Worm (Caenorhabditis elegans) whole organism, L1 larva: Measurements from ENCODE around the gene pat-6.
A peak's percentile ranks its signal among the peaks of the same experiment; 100 is the strongest.

Experiments used
- C04F5.9 ChIP-seq: sonication (generic microtip); optimal IDR thresholded peaks from 2 replicates; lab custom pipeline; 2016; ENCODE audit warnings: missing genetic modification characterization, missing compliant biosample characterization
- C16A3.4 ChIP-seq: fragments of 150-350 bp; optimal IDR thresholded peaks from 2 replicates; lab custom pipeline; 2014; ENCODE audit warnings: missing biosample characterization, missing genetic modification characterization
- Y116A8C.19 ChIP-seq: sonication (generic microtip); optimal IDR thresholded peaks from 2 replicates; lab custom pipeline; 2016; ENCODE audit warnings: missing compliant biosample characterization, missing genetic modification characterization, borderline replicate concordance
- aha-1 ChIP-seq: fragments of 150-350 bp; optimal IDR thresholded peaks from 2 replicates; lab custom pipeline; 2014; ENCODE audit warnings: missing biosample characterization, missing genetic modification characterization
- aly-2 ChIP-seq: fragments of 150-350 bp; optimal IDR thresholded peaks from 2 replicates; lab custom pipeline; 2014; ENCODE audit warnings: missing biosample characterization, missing genetic modification characterization
- ceh-8 ChIP-seq: fragments of 200-800 bp; sonication (Bioruptor generic); optimal IDR thresholded peaks from 2 replicates; lab custom pipeline; 2018; ENCODE audit warnings: mild to moderate bottlenecking, missing genetic modification characterization, moderate library complexity, missing compliant biosample characterization
- ceh-90 ChIP-seq: sonication (generic microtip); optimal IDR thresholded peaks from 2 replicates; lab custom pipeline; 2016; ENCODE audit warnings: missing genetic modification characterization, missing compliant biosample characterization
- dsc-1 ChIP-seq: sonication (generic microtip); optimal IDR thresholded peaks from 2 replicates; lab custom pipeline; 2016; ENCODE audit warnings: mild to moderate bottlenecking, missing genetic modification characterization, missing compliant biosample characterization
- efl-1 ChIP-seq, 4 experiments: fragments of 150-350 bp; optimal IDR thresholded peaks in 3 of 4; peaks in 1 of 4; 1 replicate in 1 of 4; 2 replicates in 3 of 4; lab custom pipeline; 2014; ENCODE audit warnings: missing biosample characterization in 2 of 4, missing genetic modification characterization in 2 of 4, missing genetic modification reagents in 2 of 4
- efl-3 ChIP-seq: fragments of 200-800 bp; sonication (Bioruptor generic); optimal IDR thresholded peaks from 2 replicates; lab custom pipeline; 2018; ENCODE audit warnings: mild to moderate bottlenecking, missing genetic modification characterization, missing compliant biosample characterization
- egl-27 ChIP-seq, 2 experiments: fragments of 150-350 bp in 1 of 2; sonication (generic microtip); optimal IDR thresholded peaks; 3 replicates each; lab custom pipeline; 2017 to 2018; ENCODE audit warnings: missing biosample characterization in 2 of 2, missing genetic modification characterization in 2 of 2, missing genetic modification reagents in 2 of 2
- elt-2 ChIP-seq: sonication (generic microtip); optimal IDR thresholded peaks from 2 replicates; lab custom pipeline; 2016; ENCODE audit warnings: missing genetic modification characterization, mild to moderate bottlenecking, inconsistent platforms, missing compliant biosample characterization, missing genetic modification reagents
- elt-3 ChIP-seq, 6 experiments: fragments of 150-350 bp in 1 of 6; sonication (generic microtip); optimal IDR thresholded peaks; 2 replicates each; lab custom pipeline; 2017 to 2018; ENCODE audit warnings: missing biosample characterization in 6 of 6, missing genetic modification characterization in 6 of 6, inconsistent platforms in 1 of 6
- fkh-8 ChIP-seq: sonication (generic microtip); optimal IDR thresholded peaks from 2 replicates; lab custom pipeline; 2016; ENCODE audit warnings: mild to moderate bottlenecking, missing genetic modification characterization, missing compliant biosample characterization
- grh-1 ChIP-seq: fragments of 200-800 bp; sonication (Bioruptor generic); IDR thresholded peaks from 2 replicates; pipeline ENCODE4 v1.3.6; 2022; ENCODE audit warnings: missing genetic modification reagents, missing genetic modification characterization, missing compliant biosample characterization
- hlh-17 ChIP-seq: fragments of 200-800 bp; sonication (Bioruptor generic); optimal IDR thresholded peaks from 2 replicates; lab custom pipeline; 2018; ENCODE audit warnings: missing genetic modification characterization, mild to moderate bottlenecking, missing compliant biosample characterization, moderate library complexity, borderline replicate concordance
- hlh-4 ChIP-seq: sonication (generic microtip); optimal IDR thresholded peaks from 2 replicates; lab custom pipeline; 2016; ENCODE audit warnings: mild to moderate bottlenecking, missing genetic modification characterization, missing compliant biosample characterization
- jun-1 ChIP-seq: fragments of 150-350 bp; optimal IDR thresholded peaks from 2 replicates; lab custom pipeline; 2014; ENCODE audit warnings: missing biosample characterization, missing genetic modification reagents, missing genetic modification characterization
- lin-13 ChIP-seq: fragments of 150-350 bp; optimal IDR thresholded peaks from 2 replicates; lab custom pipeline; 2014; ENCODE audit warnings: missing biosample characterization, missing genetic modification reagents, missing genetic modification characterization
- lin-14 ChIP-seq: fragments of 200-800 bp; sonication (Bioruptor generic); optimal IDR thresholded peaks from 2 replicates; lab custom pipeline; 2018; ENCODE audit warnings: mild to moderate bottlenecking, missing genetic modification characterization, moderate library complexity, missing compliant biosample characterization
- lin-35 ChIP-seq, 2 experiments: fragments of 150-350 bp; optimal IDR thresholded peaks; 2 replicates each; lab custom pipeline; 2014; ENCODE audit warnings: missing biosample characterization in 2 of 2, missing genetic modification characterization in 2 of 2, missing genetic modification reagents in 2 of 2
- lir-3 ChIP-seq: sonication (generic microtip); optimal IDR thresholded peaks from 2 replicates; lab custom pipeline; 2016; ENCODE audit warnings: mild to moderate bottlenecking, missing genetic modification characterization, moderate library complexity, missing compliant biosample characterization; ENCODE audit not compliant: poor library complexity
- lsy-2 ChIP-seq, 2 experiments: fragments of 150-350 bp; optimal IDR thresholded peaks; 2 replicates each; lab custom pipeline; 2014; ENCODE audit warnings: missing biosample characterization in 2 of 2, missing genetic modification characterization in 2 of 2
- mab-9 ChIP-seq: fragments of 200-800 bp; sonication (Bioruptor generic); IDR thresholded peaks from 2 replicates; pipeline ENCODE4 v1.3.6; 2022; ENCODE audit warnings: missing genetic modification reagents, missing genetic modification characterization, missing compliant biosample characterization
- mef-2 ChIP-seq: fragments of 150-350 bp; optimal IDR thresholded peaks from 2 replicates; lab custom pipeline; 2014; ENCODE audit warnings: missing biosample characterization, missing genetic modification characterization
- nhr-20 ChIP-seq: sonication (generic microtip); optimal IDR thresholded peaks from 2 replicates; lab custom pipeline; 2016; ENCODE audit warnings: mild to moderate bottlenecking, missing genetic modification characterization, missing compliant biosample characterization
- nhr-28 ChIP-seq: fragments of 150-350 bp; optimal IDR thresholded peaks from 2 replicates; lab custom pipeline; 2014; ENCODE audit warnings: missing biosample characterization, missing genetic modification characterization
- nhr-77 ChIP-seq: fragments of 150-350 bp; optimal IDR thresholded peaks from 2 replicates; lab custom pipeline; 2014; ENCODE audit warnings: missing biosample characterization, missing genetic modification characterization
- nhr-85 ChIP-seq: sonication (generic microtip); peaks from one replicate; lab custom pipeline; 2016; ENCODE audit warnings: missing genetic modification characterization, inconsistent platforms, missing compliant biosample characterization
- nhr-90 ChIP-seq: sonication (generic microtip); optimal IDR thresholded peaks from 2 replicates; lab custom pipeline; 2016; ENCODE audit warnings: mild to moderate bottlenecking, missing genetic modification characterization, missing compliant biosample characterization; ENCODE audit not compliant: poor library complexity
- pag-3 ChIP-seq: sonication (generic microtip); optimal IDR thresholded peaks from 2 replicates; lab custom pipeline; 2017; ENCODE audit warnings: missing genetic modification characterization, mild to moderate bottlenecking, missing compliant biosample characterization, antibody characterized with exemption, borderline replicate concordance; ENCODE audit not compliant: insufficient read depth
- pax-3 ChIP-seq: fragments of 200-800 bp; sonication (Bioruptor generic); optimal IDR thresholded peaks from 2 replicates; lab custom pipeline; 2018; ENCODE audit warnings: mild to moderate bottlenecking, missing genetic modification characterization, moderate library complexity, missing compliant biosample characterization
- rnt-1 ChIP-seq: sonication (generic microtip); optimal IDR thresholded peaks from 2 replicates; lab custom pipeline; 2016; ENCODE audit warnings: mild to moderate bottlenecking, missing genetic modification characterization, moderate library complexity, missing compliant biosample characterization
- snu-23 ChIP-seq: sonication (generic microtip); optimal IDR thresholded peaks from 2 replicates; lab custom pipeline; 2016; ENCODE audit warnings: missing genetic modification characterization, missing compliant biosample characterization
- sup-37 ChIP-seq: fragments of 200-800 bp; sonication (Bioruptor generic); optimal IDR thresholded peaks from 2 replicates; lab custom pipeline; 2018; ENCODE audit warnings: mild to moderate bottlenecking, missing genetic modification characterization, missing compliant biosample characterization
- swsn-7 ChIP-seq: sonication (generic microtip); optimal IDR thresholded peaks from 2 replicates; lab custom pipeline; 2016; ENCODE audit warnings: missing genetic modification characterization, missing compliant biosample characterization
- unc-130 ChIP-seq: fragments of 150-350 bp; optimal IDR thresholded peaks from 2 replicates; lab custom pipeline; 2017; ENCODE audit warnings: missing biosample characterization, missing genetic modification characterization, inconsistent platforms
- unc-30 ChIP-seq: sonication (generic microtip); optimal IDR thresholded peaks from 2 replicates; lab custom pipeline; 2017; ENCODE audit warnings: missing biosample characterization, missing genetic modification characterization
- unc-86 ChIP-seq: sonication (generic microtip); optimal IDR thresholded peaks from 2 replicates; lab custom pipeline; 2016; ENCODE audit warnings: missing genetic modification characterization, missing compliant biosample characterization
- vab-15 ChIP-seq: sonication (generic microtip); optimal IDR thresholded peaks from 2 replicates; lab custom pipeline; 2017; ENCODE audit warnings: missing genotype, mild to moderate bottlenecking, missing genetic modification characterization, missing compliant biosample characterization
- xbp-1 ChIP-seq: sonication (generic microtip); optimal IDR thresholded peaks from 2 replicates; lab custom pipeline; 2016; ENCODE audit warnings: missing genetic modification characterization, missing compliant biosample characterization
- zip-4 ChIP-seq: fragments of 200-800 bp; sonication (Bioruptor generic); optimal IDR thresholded peaks from 2 replicates; lab custom pipeline; 2018; ENCODE audit warnings: mild to moderate bottlenecking, missing genetic modification characterization, moderate library complexity, missing compliant biosample characterization

pat-6 gene

DNA sequence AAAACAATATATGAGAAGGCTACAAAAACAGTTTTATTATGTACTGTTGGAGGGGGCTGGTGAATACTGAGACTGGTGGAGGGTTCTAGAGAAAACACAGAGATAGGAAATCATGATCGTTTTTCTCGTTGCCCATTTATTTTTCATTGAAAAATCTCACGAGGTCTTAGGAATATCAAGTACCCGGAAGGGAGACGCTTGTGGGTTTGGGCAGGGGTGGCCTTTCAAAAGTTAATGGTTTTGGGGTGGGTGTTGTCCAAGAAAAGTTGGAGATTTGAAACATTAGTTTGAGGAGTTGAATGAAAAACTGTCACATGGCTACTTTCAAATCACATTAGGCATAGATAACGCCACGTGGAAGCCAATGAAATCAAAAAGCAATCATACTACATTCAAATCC is 30.7 kb upstream of the pat-6 start (continued):
- TF ChIP-seq hlh-4 (no peak), ceh-90 (no peak), xbp-1 (tag; lab: Kevin White, UChicago) (no peak), nhr-85 (tag; lab: Kevin White, UChicago) (peak; percentile 33), efl-3 (GFP tag; lab: Kevin White, UChicago) (no peak), rnt-1 (no peak), sup-37 (GFP tag; lab: Kevin White, UChicago) (no peak), aha-1 (no peak), mab-9 (GFP tag; lab: Robert Waterston, UW) (no peak), C04F5.9 (tag; lab: Kevin White, UChicago) (no peak), zip-4 (GFP tag; lab: Kevin White, UChicago) (no peak), mef-2 (tag; lab: Kevin White, UChicago) (no peak), Y116A8C.19 (tag; lab: Kevin White, UChicago) (no peak), nhr-20 (tag; lab: Kevin White, UChicago) (peak; percentile 29), lin-14 (GFP tag; lab: Kevin White, UChicago) (peak; percentile 53), pag-3 (tag; lab: Kevin White, UChicago) (no peak), elt-3 (tag; optimal IDR thresholded peaks at IDR 0.05; lab: Kevin White, UChicago) (peak in 2 of 6 experiments; percentile 37 to 46), nhr-90 (tag; lab: Kevin White, UChicago) (peak; percentile 27), unc-86 (tag; lab: Kevin White, UChicago) (no peak), lin-35 (GFP tag; optimal IDR thresholded peaks at IDR 0.05; lab: Kevin White, UChicago) (no peak), snu-23 (GFP tag; lab: Kevin White, UChicago) (peak; percentile 23), elt-2 (no peak), jun-1 (tag; lab: Kevin White, UChicago) (no peak), aly-2 (tag; lab: Kevin White, UChicago) (no peak), unc-130 (no peak), hlh-17 (GFP tag; lab: Kevin White, UChicago) (no peak), vab-15 (no peak), unc-30 (no peak), lsy-2 (tag; optimal IDR thresholded peaks at IDR 0.05; lab: Kevin White, UChicago) (no peak)

- no peak for TF ChIP-seq efl-1 (optimal IDR thresholded peaks at IDR 0.05; lab: Kevin White, UChicago)
- TF ChIP-seq efl-1 (GFP tag; optimal IDR thresholded peaks at IDR 0.05 in 1 of 2; lab: Kevin White, UChicago) = peak in 1 of 2 experiments; percentile 93
- TF ChIP-seq swsn-7 (tag; lab: Kevin White, UChicago) = no peak
- TF ChIP-seq nhr-85 (tag; lab: Kevin White, UChicago) = peak; percentile 51
- TF ChIP-seq lin-13 (GFP tag; lab: Kevin White, UChicago) = no peak
Observed at ce11 chrIV:293995-294700, 30.1 kb upstream of the pat-6 start.

DNA sequence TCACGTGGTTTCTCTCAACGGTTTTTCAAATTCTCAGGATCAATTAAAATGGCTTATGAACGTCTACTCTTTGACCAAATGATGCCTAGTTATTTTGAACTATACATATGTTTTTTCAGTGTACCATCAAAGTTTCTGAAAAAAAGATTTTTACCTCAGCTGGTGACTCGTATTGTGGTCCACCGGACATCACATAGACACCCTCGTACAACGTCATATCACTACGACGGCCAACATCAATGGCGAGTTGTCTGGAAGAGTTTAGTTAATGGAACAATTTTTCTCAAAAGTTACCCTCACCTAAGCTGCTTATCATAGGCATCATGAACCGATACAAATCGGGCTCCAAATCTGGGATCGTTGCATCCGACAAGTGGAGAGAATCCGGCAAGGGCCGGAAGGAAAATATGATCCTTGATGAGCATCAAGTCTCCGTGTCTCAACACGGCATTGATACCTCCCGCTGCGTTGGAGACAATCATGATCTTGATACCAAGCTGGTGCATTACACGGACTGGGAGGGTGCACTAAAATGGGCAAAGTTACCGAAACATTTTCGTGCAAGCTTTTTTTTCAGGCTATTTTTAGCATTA is 29.2 kb upstream of the pat-6 start:
- TF ChIP-seq lsy-2 (tag; optimal IDR thresholded peaks at IDR 0.05; lab: Kevin White, UChicago) (no peak), lin-14 (GFP tag; lab: Kevin White, UChicago) (no peak), nhr-85 (tag; lab: Kevin White, UChicago) (peak; percentile 77), elt-2 (peak; percentile 10), efl-1 (optimal IDR thresholded peaks at IDR 0.05; lab: Kevin White, UChicago) (no peak), efl-1 (GFP tag; optimal IDR thresholded peaks at IDR 0.05 in 1 of 2; lab: Kevin White, UChicago) (peak in 1 of 2 experiments; percentile 79)

DNA sequence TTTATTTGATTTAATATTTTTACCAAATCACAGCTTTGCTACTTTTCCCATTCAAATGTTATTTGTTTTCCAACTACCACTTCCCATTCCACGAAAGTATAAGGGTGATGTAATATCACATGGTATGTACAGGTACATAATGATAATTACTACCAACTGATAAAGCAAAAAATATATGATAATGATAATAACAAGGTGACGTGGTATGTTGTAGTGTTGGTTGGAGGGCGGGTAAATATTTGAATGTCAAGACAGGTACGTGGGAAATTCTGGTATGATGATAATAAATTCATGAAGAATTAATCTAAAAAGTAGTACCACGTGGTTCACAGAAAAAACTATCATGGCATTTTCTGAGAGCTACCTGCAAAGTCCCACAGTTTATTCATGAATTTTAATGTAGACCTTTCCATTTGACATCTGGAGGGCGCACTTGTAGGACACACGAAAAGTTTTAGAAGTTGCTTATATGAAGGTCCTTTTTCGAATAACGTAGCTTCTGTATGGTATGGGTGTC is 27.9 kb upstream of the pat-6 start:
- no peak for TF ChIP-seq efl-3 (GFP tag; lab: Kevin White, UChicago)
- no peak for TF ChIP-seq ceh-8 (GFP tag; lab: Kevin White, UChicago)
- TF ChIP-seq grh-1 (GFP tag; lab: Robert Waterston, UW) = no peak
- peak; percentile 76 for TF ChIP-seq jun-1 (tag; lab: Kevin White, UChicago)
- no peak for TF ChIP-seq egl-27 (tag; optimal IDR thresholded peaks at IDR 0.05; lab: Kevin White, UChicago)
- TF ChIP-seq lir-3 (tag; lab: Kevin White, UChicago) = peak; percentile 23
- no peak for TF ChIP-seq zip-4 (GFP tag; lab: Kevin White, UChicago)
- peak in 1 of 2 experiments; percentile 26 for TF ChIP-seq lin-35 (GFP tag; optimal IDR thresholded peaks at IDR 0.05; lab: Kevin White, UChicago)
- no peak for TF ChIP-seq mef-2 (tag; lab: Kevin White, UChicago)
- no peak for TF ChIP-seq C16A3.4 (tag; lab: Kevin White, UChicago)
- no peak for TF ChIP-seq vab-15
- TF ChIP-seq lin-14 (GFP tag; lab: Kevin White, UChicago) = no peak
- no peak for TF ChIP-seq pax-3 (tag; lab: Kevin White, UChicago)
- no peak for TF ChIP-seq xbp-1 (tag; lab: Kevin White, UChicago)
- no peak for TF ChIP-seq fkh-8
- no peak for TF ChIP-seq nhr-77
- peak; percentile 49 for TF ChIP-seq nhr-20 (tag; lab: Kevin White, UChicago)
- TF ChIP-seq nhr-28 (tag; lab: Kevin White, UChicago) = no peak
- TF ChIP-seq dsc-1 (tag; lab: Kevin White, UChicago) = no peak
